Fruit fly (Drosophila melanogaster): Measurements from ENCODE around the gene Nbr.

Nbr gene

DNA sequence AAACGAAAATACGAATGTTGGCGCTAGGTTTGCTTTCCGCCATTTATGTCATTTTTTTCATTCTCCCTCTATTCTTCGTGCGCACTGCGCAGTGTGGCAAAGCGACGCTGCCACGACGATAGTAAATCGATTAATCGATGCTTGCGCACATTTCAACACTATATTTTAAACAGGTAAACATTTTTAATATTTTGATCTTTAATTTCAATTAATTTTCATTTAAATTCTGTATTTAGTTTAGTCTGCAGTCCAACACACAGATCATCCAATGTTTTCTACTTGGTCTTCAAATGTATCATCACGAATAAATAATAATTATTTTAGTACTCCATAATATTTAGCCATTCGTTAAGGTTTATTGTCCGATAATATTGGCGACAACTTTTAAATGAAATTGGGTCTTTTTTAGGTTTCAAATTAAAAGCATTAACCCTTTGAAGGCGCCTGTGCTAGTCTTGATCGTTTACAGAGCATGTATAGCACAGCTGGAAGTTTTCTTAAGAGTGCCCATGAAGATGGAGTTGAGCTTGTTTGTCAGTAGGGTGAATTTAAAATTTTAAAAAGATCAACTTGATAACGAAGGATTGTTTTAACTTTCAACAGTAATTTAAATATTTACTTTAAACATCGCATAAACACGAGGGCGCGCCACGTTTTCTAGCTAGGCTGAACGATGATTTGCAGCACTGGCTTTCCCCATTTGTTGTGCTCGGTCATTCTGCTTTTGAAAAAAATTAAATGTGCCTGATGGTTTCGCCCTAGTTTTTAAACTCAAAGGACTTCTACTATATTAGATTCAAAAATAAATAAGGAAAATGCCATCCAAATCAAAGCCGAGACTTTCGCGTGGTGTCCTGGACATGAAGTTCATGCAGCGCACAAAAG, 6.5 kb downstream of the Nbr start, which contains the start of the genes Mpp6 and E2f2 (continued):
- peak; percentile 54 for TF ChIP-seq sqz (GFP tag; optimal IDR thresholded peaks at IDR 0.05)
- peak; percentile 84 for TF ChIP-seq Dll (GFP tag; IDR thresholded peaks at IDR 0.05; ENCODE audit: partially characterized antibody)
- no peak for TF ChIP-seq CG2202 (tag; optimal IDR thresholded peaks at IDR 0.05)
- no peak for TF ChIP-seq Nf-YB (GFP tag; optimal IDR thresholded peaks at IDR 0.05)
- no peak for TF ChIP-seq CG13123 (GFP tag; optimal IDR thresholded peaks at IDR 0.05)
- TF ChIP-seq Sox100B (GFP tag; optimal IDR thresholded peaks at IDR 0.05): peak; percentile 36
- no peak for TF ChIP-seq abd-A (tag; optimal IDR thresholded peaks at IDR 0.05)
- no peak for TF ChIP-seq CG10543 (GFP tag; optimal IDR thresholded peaks at IDR 0.05)
- no peak for TF ChIP-seq crc (GFP tag; optimal IDR thresholded peaks at IDR 0.05)
- TF ChIP-seq Dref (GFP tag; IDR thresholded peaks at IDR 0.05): peak; percentile 87
- TF ChIP-seq nerfin-2 (GFP tag; IDR thresholded peaks at IDR 0.05; ENCODE audit: partially characterized antibody): peak; percentile 71
- no peak for TF ChIP-seq CG2199 (GFP tag; IDR thresholded peaks at IDR 0.05)
- no peak for TF ChIP-seq Awh (GFP tag; IDR thresholded peaks at IDR 0.05)
- no peak for TF ChIP-seq CG17912 (GFP tag; optimal IDR thresholded peaks at IDR 0.05)
- TF ChIP-seq CG12219 (GFP tag; optimal IDR thresholded peaks at IDR 0.05): no peak
- no peak for TF ChIP-seq yki (optimal IDR thresholded peaks at IDR 0.05)
- TF ChIP-seq tio (GFP tag; optimal IDR thresholded peaks at IDR 0.05): peak; percentile 41
- peak; percentile 81 for TF ChIP-seq NFAT (GFP tag; IDR thresholded peaks at IDR 0.05)
- TF ChIP-seq PHDP (tag; optimal IDR thresholded peaks at IDR 0.05): no peak
- TF ChIP-seq C15 (GFP tag; IDR thresholded peaks at IDR 0.05): no peak
- TF ChIP-seq CG34224 (GFP tag; IDR thresholded peaks at IDR 0.05; ENCODE audit: partially characterized antibody): peak; percentile 68
- TF ChIP-seq slp2 (GFP tag; optimal IDR thresholded peaks at IDR 0.05): peak; percentile 0
- TF ChIP-seq tap (tag; optimal IDR thresholded peaks at IDR 0.05): no peak
- TF ChIP-seq CG13424 (tag; optimal IDR thresholded peaks at IDR 0.05): no peak
- peak; percentile 29 for TF ChIP-seq CG30020 (tag; optimal IDR thresholded peaks at IDR 0.05)
- TF ChIP-seq kah (GFP tag; optimal IDR thresholded peaks at IDR 0.05): no peak
- TF ChIP-seq CrebB (tag; optimal IDR thresholded peaks at IDR 0.05): no peak
- TF ChIP-seq HmgZ (tag; optimal IDR thresholded peaks at IDR 0.05): peak; percentile 43
- no peak for TF ChIP-seq CG10431 (GFP tag; optimal IDR thresholded peaks at IDR 0.05)
- no peak for TF ChIP-seq slou (GFP tag; optimal IDR thresholded peaks at IDR 0.05)
- peak; percentile 61 for TF ChIP-seq CG2120 (GFP tag; optimal IDR thresholded peaks at IDR 0.05)
- TF ChIP-seq Drgx (GFP tag; IDR thresholded peaks at IDR 0.05): no peak
- no peak for TF ChIP-seq gsb (GFP tag; IDR thresholded peaks at IDR 0.05)
- TF ChIP-seq inv (GFP tag; IDR thresholded peaks at IDR 0.05; ENCODE audit: partially characterized antibody): peak; percentile 78
- TF ChIP-seq Ssrp (tag; optimal IDR thresholded peaks at IDR 0.05): no peak
- no peak for TF ChIP-seq ara (GFP tag; IDR thresholded peaks at IDR 0.05)
- 0 out of 2 replicates have a peak, but pooled peaks have one; percentile 23 for TF ChIP-seq Atf6 (GFP tag; IDR thresholded peaks at IDR 0.05)
- no peak for TF ChIP-seq schlank (tag; optimal IDR thresholded peaks at IDR 0.05)
- no peak for TF ChIP-seq gcm2 (GFP tag; optimal IDR thresholded peaks at IDR 0.05)
- TF ChIP-seq ham (GFP tag; IDR thresholded peaks at IDR 0.05): no peak
- no peak for TF ChIP-seq CG11723 (GFP tag; optimal IDR thresholded peaks at IDR 0.05)
- no peak for TF ChIP-seq ems (GFP tag; optimal IDR thresholded peaks at IDR 0.05)
- peak; percentile 3; the same call in 1 of the 2 replicates for TF ChIP-seq CG17612 (GFP tag; IDR thresholded peaks at IDR 0.05)
- TF ChIP-seq bcd (GFP tag; optimal IDR thresholded peaks at IDR 0.05): peak; percentile 28
- no peak for TF ChIP-seq CG10959 (GFP tag; IDR thresholded peaks at IDR 0.05)
- TF ChIP-seq BtbVII (GFP tag; optimal IDR thresholded peaks at IDR 0.05): no peak
- TF ChIP-seq Lpt (GFP tag; optimal IDR thresholded peaks at IDR 0.05): no peak
- TF ChIP-seq jumu (GFP tag; optimal IDR thresholded peaks at IDR 0.05): no peak
- TF ChIP-seq insv (GFP tag; optimal IDR thresholded peaks at IDR 0.05): no peak
- peak; percentile 81 for TF ChIP-seq MBD-R2 (GFP tag; IDR thresholded peaks at IDR 0.05)
